Worm (Caenorhabditis elegans): ENCODE results near the gene C56G2.9.

DNA sequence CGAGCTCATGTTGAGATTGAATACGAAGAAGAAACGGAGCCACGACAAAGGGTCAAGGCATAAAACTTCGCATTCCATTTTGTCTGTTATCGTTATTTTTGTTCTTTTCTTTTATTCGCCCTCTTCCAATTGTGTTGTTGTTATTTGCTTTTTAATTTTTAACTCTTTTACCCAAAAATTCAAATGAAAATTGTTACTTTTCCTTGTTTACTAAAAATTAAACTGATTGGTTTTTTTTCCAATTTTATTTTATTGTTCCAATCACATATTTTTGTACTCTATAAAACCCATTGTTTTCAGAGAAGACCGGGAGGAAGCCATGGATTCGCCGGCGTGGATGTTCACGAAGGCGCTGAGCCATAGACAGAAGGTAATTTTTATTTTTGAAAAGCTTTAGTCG is 37.3 kb upstream of the C56G2.9 start, which contains the start of gene C16A3.5:
- TF ChIP-seq daf-16 (GFP tag; optimal IDR thresholded peaks at IDR 0.05) (no peak), daf-16 (tag; optimal IDR thresholded peaks at IDR 0.05) (no peak), madf-9 (GFP tag; conservative IDR thresholded peaks at IDR 0.05) (no peak), zip-2 (tag; optimal IDR thresholded peaks at IDR 0.05) (no peak), lin-13 (GFP tag; optimal IDR thresholded peaks at IDR 0.05) (no peak), ceh-82 (tag; optimal IDR thresholded peaks at IDR 0.05) (no peak), mdl-1 (tag; optimal IDR thresholded peaks at IDR 0.05) (no peak), F26F4.8 (GFP tag; conservative IDR thresholded peaks at IDR 0.05) (no peak), nhr-10 (tag; optimal IDR thresholded peaks at IDR 0.05) (no peak), nhr-42 (GFP tag; IDR thresholded peaks at IDR 0.05) (no peak), nhr-6 (tag; optimal IDR thresholded peaks at IDR 0.05) (no peak)

All from whole organism, L4 larva.